Worm (Caenorhabditis elegans) whole organism, young adult: Measurements from ENCODE around the gene Y39E4B.6.

ENCODE experiments used
- F22D6.2 ChIP-seq: sonication (generic microtip); optimal IDR thresholded peaks from 2 replicates; lab custom pipeline; 2016; ENCODE audit warnings: mild to moderate bottlenecking, missing genetic modification characterization, missing compliant biosample characterization
- F33H1.4 ChIP-seq: fragments of 200-800 bp; sonication (Bioruptor generic); IDR thresholded peaks from 2 replicates; pipeline ENCODE4 v1.3.6; 2022; ENCODE audit warnings: missing genetic modification reagents, missing genetic modification characterization, missing compliant biosample characterization
- K12H6.12 ChIP-seq: fragments of 200-800 bp; sonication (Bioruptor generic); optimal IDR thresholded peaks from 2 replicates; lab custom pipeline; 2018; ENCODE audit warnings: mild to moderate bottlenecking, missing genetic modification characterization, missing compliant biosample characterization
- Y53G8AR.9 ChIP-seq: fragments of 200-800 bp; sonication (Bioruptor generic); conservative IDR thresholded peaks from 2 replicates; pipeline ENCODE4 v1.3.6; 2022; ENCODE audit warnings: missing genetic modification reagents, missing genetic modification characterization, missing compliant biosample characterization
- Y56A3A.18 ChIP-seq: fragments of 200-800 bp; sonication (Bioruptor generic); IDR thresholded peaks from 2 replicates; pipeline ENCODE4 v1.3.6; 2022; ENCODE audit warnings: missing genetic modification reagents, missing genetic modification characterization, missing compliant biosample characterization
- Y95B8A.8 ChIP-seq: fragments of 200-800 bp; sonication (Bioruptor generic); IDR thresholded peaks from 2 replicates; pipeline ENCODE4 v1.3.6; 2022; ENCODE audit warnings: missing genetic modification reagents, missing genetic modification characterization, missing compliant biosample characterization
- aptf-3 ChIP-seq: fragments of 200-800 bp; sonication (Bioruptor generic); IDR thresholded peaks from 2 replicates; pipeline ENCODE4 v1.3.6; 2022; ENCODE audit warnings: missing genetic modification characterization, missing compliant biosample characterization
- atf-7 ChIP-seq: sonication (generic microtip); optimal IDR thresholded peaks from 2 replicates; lab custom pipeline; 2017; ENCODE audit warnings: mild to moderate bottlenecking, missing genetic modification characterization, missing compliant biosample characterization
- attf-3 ChIP-seq: fragments of 200-800 bp; sonication (Bioruptor generic); conservative IDR thresholded peaks from 2 replicates; pipeline ENCODE4 v1.3.6; 2022; ENCODE audit warnings: missing genetic modification reagents, missing genetic modification characterization, missing compliant biosample characterization
- attf-5 ChIP-seq: fragments of 200-800 bp; sonication (Bioruptor generic); optimal IDR thresholded peaks from 2 replicates; lab custom pipeline; 2018; ENCODE audit warnings: mild to moderate bottlenecking, missing genetic modification characterization, missing compliant biosample characterization
- bed-1 ChIP-seq: fragments of 200-800 bp; sonication (Bioruptor generic); IDR thresholded peaks from 2 replicates; pipeline ENCODE4 v1.3.6; 2022; ENCODE audit warnings: missing genetic modification reagents, missing genetic modification characterization, missing compliant biosample characterization
- chd-7 ChIP-seq: sonication (generic microtip); optimal IDR thresholded peaks from 2 replicates; lab custom pipeline; 2016; ENCODE audit warnings: mild to moderate bottlenecking, missing genetic modification characterization, moderate library complexity, missing compliant biosample characterization
- dox-1 ChIP-seq: fragments of 200-800 bp; sonication (Bioruptor generic); IDR thresholded peaks from 2 replicates; pipeline ENCODE4 v1.3.6; 2022; ENCODE audit warnings: missing genetic modification reagents, missing genetic modification characterization, missing compliant biosample characterization
- efl-1 ChIP-seq: fragments of 150-350 bp; optimal IDR thresholded peaks from 2 replicates; lab custom pipeline; 2014; ENCODE audit warnings: missing biosample characterization, missing genetic modification reagents, missing genetic modification characterization
- let-526 ChIP-seq: fragments of 200-800 bp; sonication (Bioruptor generic); IDR thresholded peaks from 2 replicates; pipeline ENCODE4 v1.3.6; 2022; ENCODE audit warnings: missing genetic modification reagents, missing genetic modification characterization, missing compliant biosample characterization
- lin-26 ChIP-seq: fragments of 200-800 bp; sonication (Bioruptor generic); IDR thresholded peaks from 2 replicates; pipeline ENCODE4 v1.3.6; 2022; ENCODE audit warnings: missing genetic modification reagents, missing genetic modification characterization, missing compliant biosample characterization
- lin-54 ChIP-seq: fragments of 200-800 bp; sonication (Bioruptor generic); optimal IDR thresholded peaks from 2 replicates; lab custom pipeline; 2018; ENCODE audit warnings: mild to moderate bottlenecking, missing genetic modification characterization, missing compliant biosample characterization
- madf-3 ChIP-seq: fragments of 200-800 bp; sonication (Bioruptor generic); IDR thresholded peaks from 2 replicates; pipeline ENCODE4 v1.3.6; 2022; ENCODE audit warnings: missing genetic modification reagents, missing genetic modification characterization, missing compliant biosample characterization
- madf-6 ChIP-seq: fragments of 200-800 bp; sonication (Bioruptor generic); IDR thresholded peaks from 2 replicates; pipeline ENCODE4 v1.3.6; 2022; ENCODE audit warnings: missing genetic modification reagents, missing genetic modification characterization, missing compliant biosample characterization
- mel-28 ChIP-seq: sonication (generic microtip); optimal IDR thresholded peaks from 2 replicates; lab custom pipeline; 2016; ENCODE audit warnings: borderline replicate concordance, mild to moderate bottlenecking, missing genetic modification characterization, missing compliant biosample characterization
- mxl-1 ChIP-seq: sonication (generic microtip); optimal IDR thresholded peaks from 2 replicates; lab custom pipeline; 2016; ENCODE audit warnings: missing genetic modification characterization, missing compliant biosample characterization
- nfya-1 ChIP-seq: sonication (generic microtip); optimal IDR thresholded peaks from 2 replicates; lab custom pipeline; 2017; ENCODE audit warnings: antibody characterized with exemption, missing compliant biosample characterization, missing genetic modification characterization, borderline replicate concordance; ENCODE audit not compliant: insufficient read depth
- nhr-120 ChIP-seq: fragments of 200-800 bp; sonication (Bioruptor generic); IDR thresholded peaks from 2 replicates; pipeline ENCODE4 v1.3.6; 2022; ENCODE audit warnings: missing genetic modification characterization, missing compliant biosample characterization
- pha-4 ChIP-seq: fragments of 150-350 bp; sonication (generic microtip); optimal IDR thresholded peaks from 2 replicates; lab custom pipeline; 2014; ENCODE audit warnings: missing biosample characterization, missing genetic modification reagents, missing genetic modification characterization
- rpc-1 ChIP-seq, 2 experiments: fragments of 150-350 bp in 1 of 2; sonication (generic microtip) in 1 of 2; optimal IDR thresholded peaks; 2 replicates each; lab custom pipeline; 2014 to 2018; ENCODE audit warnings: missing biosample characterization in 1 of 2, missing genetic modification characterization in 1 of 2, missing genetic modification reagents in 1 of 2, missing genotype in 1 of 2
- sptf-2 ChIP-seq: fragments of 200-800 bp; sonication (Bioruptor generic); optimal IDR thresholded peaks from 2 replicates; lab custom pipeline; 2018; ENCODE audit warnings: mild to moderate bottlenecking, missing genetic modification characterization, missing compliant biosample characterization
- tlf-1 ChIP-seq: fragments of 200-800 bp; sonication (Bioruptor generic); optimal IDR thresholded peaks from 2 replicates; lab custom pipeline; 2018; ENCODE audit warnings: mild to moderate bottlenecking, missing genetic modification characterization, missing compliant biosample characterization
- unc-62 ChIP-seq: fragments of 150-350 bp; optimal IDR thresholded peaks from 2 replicates; lab custom pipeline; 2014; ENCODE audit warnings: missing biosample characterization, missing genetic modification reagents, missing genetic modification characterization
- zim-3 ChIP-seq: sonication (generic microtip); optimal IDR thresholded peaks from 2 replicates; lab custom pipeline; 2017; ENCODE audit warnings: mild to moderate bottlenecking, missing genetic modification characterization, moderate library complexity, missing compliant biosample characterization
- ztf-18 ChIP-seq: sonication (generic microtip); optimal IDR thresholded peaks from 2 replicates; lab custom pipeline; 2016; ENCODE audit warnings: missing genotype, mild to moderate bottlenecking, missing genetic modification characterization, missing compliant biosample characterization
- ztf-22 ChIP-seq: fragments of 200-800 bp; sonication (Bioruptor generic); optimal IDR thresholded peaks from 2 replicates; lab custom pipeline; 2018; ENCODE audit warnings: mild to moderate bottlenecking, missing genetic modification characterization, moderate library complexity, missing compliant biosample characterization
- ztf-25 ChIP-seq: fragments of 200-800 bp; sonication (Bioruptor generic); IDR thresholded peaks from 2 replicates; pipeline ENCODE4 v1.3.6; 2022; ENCODE audit warnings: missing genetic modification reagents, missing genetic modification characterization, missing compliant biosample characterization
- ztf-28 ChIP-seq: fragments of 200-800 bp; sonication (Bioruptor generic); IDR thresholded peaks from 2 replicates; pipeline ENCODE4 v1.3.6; 2022; ENCODE audit warnings: missing genetic modification reagents, missing genetic modification characterization, missing compliant biosample characterization

The Y39E4B.6 gene

DNA sequence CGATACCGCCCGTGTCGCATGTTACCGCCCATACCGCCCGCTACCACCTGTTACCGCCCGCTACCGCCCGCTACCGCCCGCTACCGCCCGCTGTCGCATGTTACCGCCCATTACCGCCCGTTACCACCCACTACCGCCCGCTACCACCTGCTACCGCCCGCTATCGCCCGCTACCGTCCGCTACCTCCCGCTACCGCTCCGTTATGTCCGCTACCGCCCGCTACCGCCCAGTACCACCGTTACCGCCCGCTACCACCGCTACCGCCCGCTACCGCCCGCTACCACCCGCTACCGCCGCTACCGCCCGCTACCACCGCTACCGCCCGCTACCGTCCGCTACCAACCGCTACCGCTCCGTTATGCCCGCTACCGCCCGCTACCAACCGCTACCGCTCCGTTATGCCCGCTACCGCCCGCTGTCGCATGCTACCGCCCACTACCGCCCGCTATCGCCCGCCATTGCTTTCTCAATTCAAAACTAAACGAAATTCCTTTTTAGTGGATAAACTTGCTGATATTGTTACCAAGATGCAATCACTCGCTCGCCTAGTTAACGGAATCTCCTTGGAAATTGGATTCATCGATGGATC, 38.0 kb upstream of the Y39E4B.6 start (continued):
- TF ChIP-seq bed-1 (GFP tag; lab: Robert Waterston, UW) (no peak), nhr-120 (0 out of 2 replicates have a peak, but pooled peaks have one; percentile 39), ztf-28 (GFP tag; lab: Robert Waterston, UW) (0 out of 2 replicates have a peak, but pooled peaks have one; percentile 54), attf-5 (GFP tag; lab: Kevin White, UChicago) (no peak), rpc-1 (optimal IDR thresholded peaks at IDR 0.05; lab: Kevin White, UChicago) (no peak), rpc-1 (tag; optimal IDR thresholded peaks at IDR 0.05; lab: Kevin White, UChicago) (no peak)

DNA sequence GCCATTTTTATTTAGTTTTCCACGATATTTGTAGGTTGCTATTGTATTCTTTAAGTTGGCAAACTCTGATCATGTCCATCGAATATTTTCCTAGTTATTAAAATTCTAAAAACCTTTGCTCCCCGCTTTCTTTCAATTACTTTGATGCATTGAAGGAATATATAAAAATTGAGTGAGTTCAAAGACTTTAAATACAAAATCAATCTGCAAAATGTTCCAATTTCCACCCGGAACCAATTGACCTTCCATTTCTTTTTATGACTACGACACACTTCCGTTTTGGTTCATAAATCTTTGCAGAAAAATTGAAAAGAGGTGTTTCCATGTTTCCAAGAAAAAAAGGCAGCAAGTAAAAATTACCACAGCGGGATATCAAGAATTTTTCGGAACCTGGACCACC, 30.8 kb upstream of the Y39E4B.6 start, which contains the start of gene F54F12.2:
Gene F54F12.2 (plus strand): TSS at position 301 of the 400 bp plus-strand sequence.
- no peak for TF ChIP-seq madf-6 (GFP tag; lab: Robert Waterston, UW)
- no peak for TF ChIP-seq ztf-22 (GFP tag; lab: Kevin White, UChicago)
- no peak for TF ChIP-seq atf-7 (tag; lab: Kevin White, UChicago)

DNA sequence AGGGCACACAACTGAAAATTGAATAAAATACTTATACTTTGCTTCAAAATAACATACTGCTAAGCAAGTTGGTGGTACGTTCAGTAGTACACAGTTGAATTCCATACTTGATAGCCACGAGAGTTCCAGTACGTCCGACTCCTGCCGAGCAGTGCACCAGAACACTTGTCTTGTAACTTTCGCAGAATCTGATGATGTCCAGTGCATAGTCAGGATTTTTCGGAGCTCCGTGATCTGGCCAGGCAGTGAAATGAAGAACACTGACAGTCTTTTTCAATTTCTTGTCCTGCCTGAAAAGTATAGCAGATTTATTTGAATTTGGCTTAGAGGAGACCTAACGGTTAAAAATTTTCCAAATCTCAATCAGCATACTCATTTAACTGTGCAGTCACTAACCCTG, 20.6 kb upstream of the Y39E4B.6 start:
- no peak for TF ChIP-seq mel-28
- TF ChIP-seq pha-4 (tag; lab: Kevin White, UChicago): no peak
- no peak for TF ChIP-seq aptf-3 (GFP tag; lab: Robert Waterston, UW)
- no peak for TF ChIP-seq F22D6.2 (tag; lab: Kevin White, UChicago)
- no peak for TF ChIP-seq chd-7 (tag; lab: Kevin White, UChicago)
- TF ChIP-seq efl-1 (GFP tag; lab: Kevin White, UChicago): no peak
- TF ChIP-seq Y53G8AR.9 (GFP tag; lab: Robert Waterston, UW): no peak
- TF ChIP-seq ztf-25: no peak
- TF ChIP-seq attf-3 (GFP tag; lab: Robert Waterston, UW): no peak
- no peak for TF ChIP-seq let-526 (GFP tag; lab: Robert Waterston, UW)
- TF ChIP-seq sptf-2 (GFP tag; lab: Kevin White, UChicago): no peak
- no peak for TF ChIP-seq ztf-18 (tag; lab: Kevin White, UChicago)
- TF ChIP-seq F33H1.4: no peak
- TF ChIP-seq lin-54: no peak
- TF ChIP-seq K12H6.12: no peak

DNA sequence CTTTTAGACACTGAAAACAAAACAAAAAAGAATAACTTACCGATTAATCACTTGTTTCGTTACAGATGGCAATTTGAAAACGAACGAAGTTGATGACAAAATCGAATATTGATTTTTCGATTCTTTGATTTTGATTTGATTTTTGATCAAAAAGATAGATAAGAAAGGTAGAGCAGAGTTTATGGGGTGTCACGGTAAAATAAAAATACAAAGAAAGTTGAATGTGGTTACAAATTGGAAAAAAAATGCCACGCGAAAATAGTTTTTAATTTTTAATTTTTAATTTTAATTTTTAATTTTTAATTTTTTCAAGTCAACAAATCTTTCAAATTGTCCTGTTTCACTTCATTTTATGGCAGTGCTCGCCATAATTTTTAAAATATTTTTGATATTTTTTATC, 15.2 kb upstream of the Y39E4B.6 start, which contains the start of gene F54F12.1:
Gene F54F12.1 (minus strand): TSS at position 101 of the 400 bp plus-strand sequence.
- TF ChIP-seq nfya-1 (tag; lab: Kevin White, UChicago) (no peak), Y56A3A.18 (GFP tag; lab: Robert Waterston, UW) (no peak), pha-4 (tag; lab: Kevin White, UChicago) (no peak), Y95B8A.8 (GFP tag; lab: Robert Waterston, UW) (no peak), unc-62 (GFP tag; lab: Kevin White, UChicago) (no peak), mxl-1 (tag; lab: Kevin White, UChicago) (no peak), lin-26 (no peak), dox-1 (no peak), zim-3 (no peak), nhr-120 (no peak), madf-3 (GFP tag; lab: Robert Waterston, UW) (no peak), tlf-1 (GFP tag; lab: Kevin White, UChicago) (no peak)
